Worm (Caenorhabditis elegans) whole organism, young adult: ENCODE measurements around the gene lec-1.

ENCODE experiments used
- F52B5.7 ChIP-seq: sonication (generic microtip); optimal IDR thresholded peaks from 2 replicates; lab custom pipeline; 2016; ENCODE audit warnings: mild to moderate bottlenecking, missing genetic modification characterization, missing compliant biosample characterization
- akir-1 ChIP-seq: fragments of 200-800 bp; sonication (Bioruptor generic); optimal IDR thresholded peaks from 2 replicates; lab custom pipeline; 2018; ENCODE audit warnings: mild to moderate bottlenecking, missing genetic modification characterization, moderate library complexity, missing compliant biosample characterization
- athp-1 ChIP-seq: sonication (generic microtip); optimal IDR thresholded peaks from 2 replicates; lab custom pipeline; 2017; ENCODE audit warnings: mild to moderate bottlenecking, missing genetic modification characterization, missing compliant biosample characterization
- dpl-1 ChIP-seq: fragments of 150-350 bp; optimal IDR thresholded peaks from 2 replicates; lab custom pipeline; 2014; ENCODE audit warnings: missing biosample characterization, missing genetic modification reagents, missing genetic modification characterization

DNA sequence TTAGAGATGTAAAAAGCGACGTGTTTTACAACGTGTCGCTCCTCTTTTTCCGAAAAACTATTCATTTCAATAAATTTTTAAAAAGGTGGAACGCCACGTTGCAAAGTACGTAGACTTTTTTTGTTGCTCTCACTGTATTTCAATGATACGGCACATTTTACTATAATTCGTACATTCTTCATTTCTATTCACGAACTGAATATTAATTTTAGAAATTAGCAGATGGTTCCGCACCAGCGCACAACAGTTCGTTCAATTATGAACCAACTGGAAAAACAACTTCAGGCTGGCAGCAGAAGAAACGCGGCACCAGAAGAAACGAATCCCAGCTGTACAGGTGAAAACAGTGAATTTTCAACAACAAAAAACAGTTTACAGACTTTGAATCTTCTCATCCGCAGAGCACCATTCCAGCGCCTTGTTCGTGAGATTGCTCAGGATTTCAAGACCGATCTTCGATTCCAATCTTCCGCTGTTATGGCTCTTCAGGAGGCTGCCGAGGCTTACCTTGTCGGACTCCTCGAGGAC, 12.1 kb upstream of the lec-1 start, which contains the start of the genes W09H1.4 and his-73:
- TF ChIP-seq athp-1 (tag; lab: Kevin White, UChicago), result no peak
- TF ChIP-seq dpl-1 (GFP tag; lab: Kevin White, UChicago), result no peak
- TF ChIP-seq F52B5.7 (tag; lab: Kevin White, UChicago), result no peak
- no peak for TF ChIP-seq akir-1 (GFP tag; lab: Kevin White, UChicago)
